Fruit fly (Drosophila melanogaster): ENCODE measurements around the gene CG31142.

- TF ChIP-seq h (GFP tag; optimal IDR thresholded peaks at IDR 0.05) (no peak), CG32264 (GFP tag; optimal IDR thresholded peaks at IDR 0.05) (no peak), usp (GFP tag; optimal IDR thresholded peaks at IDR 0.05) (no peak), Vsx2 (GFP tag; optimal IDR thresholded peaks at IDR 0.05; ENCODE audit: partially characterized antibody) (no peak), Myc (optimal IDR thresholded peaks at IDR 0.05) (no peak), pan (optimal IDR thresholded peaks at IDR 0.05) (no peak), Rel (GFP tag; optimal IDR thresholded peaks at IDR 0.05) (no peak), Rel (tag; optimal IDR thresholded peaks at IDR 0.05) (no peak)
Measured at dm6 chr3R:23900092-23900491, 29.0 kb upstream of the CG31142 start.
